Worm (Caenorhabditis elegans) whole organism, young adult: ENCODE data around the gene srlf-10.
A peak's percentile ranks its signal among the peaks of the same experiment; 100 is the strongest.

Experiments
- B0019.2 ChIP-seq: fragments of 200-800 bp; sonication (Bioruptor generic); conservative IDR thresholded peaks from 2 replicates; pipeline ENCODE4 v1.3.6; 2022; ENCODE audit warnings: missing genetic modification reagents, missing genetic modification characterization, missing compliant biosample characterization
- F33H1.4 ChIP-seq: fragments of 200-800 bp; sonication (Bioruptor generic); IDR thresholded peaks from 2 replicates; pipeline ENCODE4 v1.3.6; 2022; ENCODE audit warnings: missing genetic modification reagents, missing genetic modification characterization, missing compliant biosample characterization
- F49E8.2 ChIP-seq: sonication (generic microtip); optimal IDR thresholded peaks from 3 replicates; lab custom pipeline; 2017; ENCODE audit warnings: missing genetic modification characterization, mild to moderate bottlenecking, missing compliant biosample characterization, antibody characterized with exemption, moderate library complexity; ENCODE audit not compliant: insufficient read depth
- F57A8.1 ChIP-seq: fragments of 200-800 bp; sonication (Bioruptor generic); optimal IDR thresholded peaks from 2 replicates; lab custom pipeline; 2018; ENCODE audit warnings: mild to moderate bottlenecking, missing genetic modification characterization, moderate library complexity, missing compliant biosample characterization
- K12H6.12 ChIP-seq: fragments of 200-800 bp; sonication (Bioruptor generic); optimal IDR thresholded peaks from 2 replicates; lab custom pipeline; 2018; ENCODE audit warnings: mild to moderate bottlenecking, missing genetic modification characterization, missing compliant biosample characterization
- T07F8.4 ChIP-seq: sonication (generic microtip); optimal IDR thresholded peaks from 2 replicates; lab custom pipeline; 2016; ENCODE audit warnings: mild to moderate bottlenecking, missing genetic modification characterization, moderate library complexity, missing compliant biosample characterization
- ZK185.1 ChIP-seq: sonication (generic microtip); optimal IDR thresholded peaks from 2 replicates; lab custom pipeline; 2016; ENCODE audit warnings: mild to moderate bottlenecking, missing genetic modification characterization, missing compliant biosample characterization; ENCODE audit not compliant: poor library complexity, severe bottlenecking
- akir-1 ChIP-seq: fragments of 200-800 bp; sonication (Bioruptor generic); optimal IDR thresholded peaks from 2 replicates; lab custom pipeline; 2018; ENCODE audit warnings: mild to moderate bottlenecking, missing genetic modification characterization, moderate library complexity, missing compliant biosample characterization
- ama-1 ChIP-seq, 3 experiments: fragments of 150-350 bp in 1 of 3; sonication (generic microtip) in 2 of 3; optimal IDR thresholded peaks; 2 replicates each; lab custom pipeline; 2014 to 2018; ENCODE audit warnings: missing biosample characterization in 2 of 3, missing genetic modification characterization in 2 of 3, missing genetic modification reagents in 2 of 3
- athp-1 ChIP-seq: sonication (generic microtip); optimal IDR thresholded peaks from 2 replicates; lab custom pipeline; 2017; ENCODE audit warnings: mild to moderate bottlenecking, missing genetic modification characterization, missing compliant biosample characterization
- cebp-1 ChIP-seq, 2 experiments: fragments of 200-800 bp in 1 of 2; sonication (Bioruptor generic) in 1 of 2; sonication (generic microtip) in 1 of 2; IDR thresholded peaks in 1 of 2; optimal IDR thresholded peaks in 1 of 2; 2 replicates each; pipeline versions ENCODE4 v1.3.6 to Lab custom; 2017 to 2022; ENCODE audit warnings: missing compliant biosample characterization in 2 of 2, missing genetic modification characterization in 2 of 2, mild to moderate bottlenecking in 1 of 2, missing genetic modification reagents in 1 of 2, moderate library complexity in 1 of 2
- die-1 ChIP-seq: sonication (generic microtip); optimal IDR thresholded peaks from 2 replicates; lab custom pipeline; 2016; ENCODE audit warnings: missing genotype, mild to moderate bottlenecking, missing genetic modification characterization, missing compliant biosample characterization
- dox-1 ChIP-seq: fragments of 200-800 bp; sonication (Bioruptor generic); IDR thresholded peaks from 2 replicates; pipeline ENCODE4 v1.3.6; 2022; ENCODE audit warnings: missing genetic modification reagents, missing genetic modification characterization, missing compliant biosample characterization
- fkh-3 ChIP-seq: sonication (generic microtip); optimal IDR thresholded peaks from 2 replicates; lab custom pipeline; 2016; ENCODE audit warnings: mild to moderate bottlenecking, missing genetic modification characterization, missing compliant biosample characterization
- gei-17 ChIP-seq: fragments of 200-800 bp; sonication (Bioruptor generic); optimal IDR thresholded peaks from 2 replicates; lab custom pipeline; 2018; ENCODE audit warnings: mild to moderate bottlenecking, missing genetic modification characterization, missing compliant biosample characterization
- him-1 ChIP-seq: sonication (generic microtip); optimal IDR thresholded peaks from 2 replicates; lab custom pipeline; 2016; ENCODE audit warnings: missing genotype, missing genetic modification reagents, missing genetic modification characterization, missing compliant biosample characterization
- hlh-12 ChIP-seq: sonication (generic microtip); optimal IDR thresholded peaks from 2 replicates; lab custom pipeline; 2016; ENCODE audit warnings: missing genetic modification characterization, missing compliant biosample characterization
- hmg-1.2 ChIP-seq: fragments of 200-800 bp; sonication (Bioruptor generic); IDR thresholded peaks from 2 replicates; pipeline ENCODE4 v1.3.6; 2022; ENCODE audit warnings: missing genetic modification reagents, missing genetic modification characterization, missing compliant biosample characterization
- hrde-1 ChIP-seq: sonication (generic microtip); optimal IDR thresholded peaks from 2 replicates; lab custom pipeline; 2016; ENCODE audit warnings: missing genetic modification characterization, mild to moderate bottlenecking, missing compliant biosample characterization, moderate library complexity, missing genotype, missing genetic modification reagents, borderline replicate concordance
- lin-26 ChIP-seq: fragments of 200-800 bp; sonication (Bioruptor generic); IDR thresholded peaks from 2 replicates; pipeline ENCODE4 v1.3.6; 2022; ENCODE audit warnings: missing genetic modification reagents, missing genetic modification characterization, missing compliant biosample characterization
- lin-35 ChIP-seq, 3 experiments: fragments of 150-350 bp in 2 of 3; sonication (generic microtip) in 1 of 3; optimal IDR thresholded peaks; 2 replicates each; lab custom pipeline; 2014 to 2018; ENCODE audit warnings: missing biosample characterization in 3 of 3, missing genetic modification characterization in 3 of 3, missing genetic modification reagents in 3 of 3
- lin-54 ChIP-seq: fragments of 200-800 bp; sonication (Bioruptor generic); optimal IDR thresholded peaks from 2 replicates; lab custom pipeline; 2018; ENCODE audit warnings: mild to moderate bottlenecking, missing genetic modification characterization, missing compliant biosample characterization
- madf-3 ChIP-seq: fragments of 200-800 bp; sonication (Bioruptor generic); IDR thresholded peaks from 2 replicates; pipeline ENCODE4 v1.3.6; 2022; ENCODE audit warnings: missing genetic modification reagents, missing genetic modification characterization, missing compliant biosample characterization
- madf-8 ChIP-seq: fragments of 200-800 bp; sonication (Bioruptor generic); conservative IDR thresholded peaks from 2 replicates; pipeline ENCODE4 v1.3.6; 2022; ENCODE audit warnings: missing genetic modification reagents, missing genetic modification characterization, missing compliant biosample characterization
- nfya-1 ChIP-seq: sonication (generic microtip); optimal IDR thresholded peaks from 2 replicates; lab custom pipeline; 2017; ENCODE audit warnings: antibody characterized with exemption, missing compliant biosample characterization, missing genetic modification characterization, borderline replicate concordance; ENCODE audit not compliant: insufficient read depth
- nfya-2 ChIP-seq: fragments of 200-800 bp; sonication (Bioruptor generic); IDR thresholded peaks from 2 replicates; pipeline ENCODE4 v1.3.6; 2022; ENCODE audit warnings: missing genetic modification reagents, missing genetic modification characterization, missing compliant biosample characterization
- pha-4 ChIP-seq: fragments of 150-350 bp; sonication (generic microtip); optimal IDR thresholded peaks from 2 replicates; lab custom pipeline; 2014; ENCODE audit warnings: missing biosample characterization, missing genetic modification reagents, missing genetic modification characterization
- snpc-1.1 ChIP-seq: sonication (generic microtip); optimal IDR thresholded peaks from 2 replicates; lab custom pipeline; 2017; ENCODE audit warnings: missing genetic modification characterization, mild to moderate bottlenecking, missing compliant biosample characterization, antibody characterized with exemption, moderate library complexity, missing genotype, missing genetic modification reagents; ENCODE audit not compliant: insufficient read depth
- somi-1 ChIP-seq: fragments of 200-800 bp; sonication (Bioruptor generic); optimal IDR thresholded peaks from 2 replicates; lab custom pipeline; 2018; ENCODE audit warnings: mild to moderate bottlenecking, missing genetic modification characterization, missing compliant biosample characterization
- unc-130 ChIP-seq: sonication (generic microtip); optimal IDR thresholded peaks from 2 replicates; lab custom pipeline; 2016; ENCODE audit warnings: missing genetic modification reagents, missing genetic modification characterization, missing compliant biosample characterization
- xnd-1 ChIP-seq: sonication (generic microtip); optimal IDR thresholded peaks from 2 replicates; lab custom pipeline; 2016; ENCODE audit warnings: missing genotype, missing genetic modification reagents, missing genetic modification characterization, missing compliant biosample characterization

srlf-10 gene

DNA sequence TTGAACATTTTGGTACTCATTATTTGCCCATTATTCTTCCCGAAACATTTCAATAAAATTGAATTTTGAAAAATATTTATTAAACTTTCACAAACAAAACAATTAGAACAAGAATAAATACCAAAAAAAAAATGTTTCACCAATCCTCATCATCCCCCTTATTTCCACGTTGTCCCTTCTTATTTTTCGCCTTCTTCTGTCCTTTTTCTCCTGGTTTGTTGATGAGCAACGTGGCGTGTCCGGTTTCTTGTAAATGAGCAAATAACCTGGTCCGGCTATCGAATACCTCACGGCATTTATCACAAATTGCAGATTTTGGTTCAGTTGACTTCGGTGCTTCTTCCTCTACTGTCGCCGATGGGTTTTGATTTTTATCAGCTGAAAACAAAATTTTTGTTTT, 11.2 kb upstream of the srlf-10 start:
- no peak for TF ChIP-seq gei-17
- TF ChIP-seq T07F8.4 (tag; lab: Kevin White, UChicago) = no peak
- TF ChIP-seq F33H1.4 (GFP tag; lab: Robert Waterston, UW) = no peak
- TF ChIP-seq him-1 (tag; lab: Kevin White, UChicago) = no peak
- TF ChIP-seq pha-4 = no peak
- TF ChIP-seq die-1 = no peak
- no peak for TF ChIP-seq hrde-1 (tag; lab: Kevin White, UChicago)
- TF ChIP-seq unc-130 (GFP tag; lab: Kevin White, UChicago) = no peak
- TF ChIP-seq lin-54 (GFP tag; lab: Kevin White, UChicago) = no peak
- TF ChIP-seq fkh-3 = no peak
- TF ChIP-seq ama-1 (optimal IDR thresholded peaks at IDR 0.05; lab: Kevin White, UChicago) = no peak
- no peak for TF ChIP-seq ama-1 (GFP tag; optimal IDR thresholded peaks at IDR 0.05; lab: Kevin White, UChicago)
- TF ChIP-seq nfya-2 (GFP tag; lab: Robert Waterston, UW) = no peak
- no peak for TF ChIP-seq F57A8.1 (GFP tag; lab: Kevin White, UChicago)
- no peak for TF ChIP-seq lin-35 (GFP tag; optimal IDR thresholded peaks at IDR 0.05; lab: Kevin White, UChicago)
- TF ChIP-seq dox-1 (GFP tag; lab: Robert Waterston, UW) = no peak

ce11 chrIII:13393239-13393638, 8.8 kb upstream of the srlf-10 start, which contains the start of gene dnj-17:
Gene dnj-17, minus strand, starts transcription at chrIII:13393339.
- TF ChIP-seq xnd-1 (tag; lab: Kevin White, UChicago) (no peak), hmg-1.2 (GFP tag; lab: Robert Waterston, UW) (peak; percentile 72)
- TF ChIP-seq, all 124 proteins: peak for 1

- TF ChIP-seq F33H1.4 (GFP tag; lab: Robert Waterston, UW) (no peak), athp-1 (tag; lab: Kevin White, UChicago) (no peak)
Observed at ce11 chrIII:13393647-13394046, 8.4 kb upstream of the srlf-10 start, which contains the start of gene qdpr-1. Gene qdpr-1, plus strand, starts transcription at chrIII:13393910.

- TF ChIP-seq K12H6.12 (tag; lab: Kevin White, UChicago) (no peak), madf-8 (GFP tag; lab: Robert Waterston, UW) (no peak), somi-1 (GFP tag; lab: Kevin White, UChicago) (no peak), cebp-1 (GFP tag; IDR thresholded peaks at IDR 0.05; lab: Robert Waterston, UW) (no peak), cebp-1 (tag; optimal IDR thresholded peaks at IDR 0.05; lab: Kevin White, UChicago) (no peak), hlh-12 (tag; lab: Kevin White, UChicago) (no peak), him-1 (tag; lab: Kevin White, UChicago) (no peak), akir-1 (no peak), B0019.2 (GFP tag; lab: Robert Waterston, UW) (no peak), snpc-1.1 (tag; lab: Kevin White, UChicago) (no peak), nfya-1 (no peak), F49E8.2 (tag; lab: Kevin White, UChicago) (no peak), ZK185.1 (no peak), fkh-3 (no peak), lin-26 (GFP tag; lab: Robert Waterston, UW) (no peak), madf-3 (no peak)
Observed at ce11 chrIII:13395262-13395661, 6.7 kb upstream of the srlf-10 start, which contains the start of gene F11F1.1. Gene F11F1.1, plus strand, starts transcription at chrIII:13395562.
